Worm (Caenorhabditis elegans): ENCODE results near the gene Y45F10C.2.
A peak's percentile ranks its signal among the peaks of the same experiment; 100 is the strongest.

DNA sequence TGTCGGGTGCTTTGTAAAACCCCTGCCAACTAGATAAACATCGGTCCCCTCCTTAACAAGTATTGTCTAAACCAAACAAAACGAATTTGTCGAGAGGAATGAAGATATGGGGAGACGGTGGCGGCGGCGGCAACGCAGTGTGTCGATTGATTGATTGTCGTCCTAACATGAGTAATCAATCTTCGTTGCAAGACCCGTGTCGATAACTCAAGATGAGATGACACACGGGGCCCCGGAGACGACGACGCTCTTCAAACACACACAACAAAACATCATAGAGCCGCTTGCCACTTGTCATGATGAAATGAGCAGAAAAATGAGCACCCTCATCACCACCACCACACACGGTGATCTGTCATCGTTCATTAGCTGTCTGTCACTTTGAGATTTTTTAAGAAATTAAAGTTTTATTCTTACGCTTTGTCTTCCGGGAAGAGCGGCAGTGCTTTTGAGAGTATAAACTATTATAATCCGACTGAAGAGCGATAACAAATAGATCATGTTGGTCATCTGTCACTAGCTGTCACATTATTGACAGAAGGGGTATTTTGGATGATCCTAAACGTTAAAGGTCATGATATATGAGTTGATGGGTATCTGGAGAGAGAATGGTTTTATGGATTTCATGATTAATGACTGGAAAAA is 33.4 kb upstream of the Y45F10C.2 start:
- TF ChIP-seq ztf-11 (tag; optimal IDR thresholded peaks at IDR 0.05) (no peak), nhr-11 (tag; optimal IDR thresholded peaks at IDR 0.05) (no peak), ceh-9 (tag; optimal IDR thresholded peaks at IDR 0.05) (no peak), nhr-28 (tag; optimal IDR thresholded peaks at IDR 0.05) (no peak), egl-27 (tag; optimal IDR thresholded peaks at IDR 0.05) (no peak), ztf-4 (tag; optimal IDR thresholded peaks at IDR 0.05) (no peak), nhr-237 (tag; optimal IDR thresholded peaks at IDR 0.05) (no peak), ceh-82 (tag; optimal IDR thresholded peaks at IDR 0.05) (no peak), unc-62 (GFP tag; optimal IDR thresholded peaks at IDR 0.05) (peak; percentile 98), unc-39 (tag; optimal IDR thresholded peaks at IDR 0.05) (no peak), pqm-1 (tag; optimal IDR thresholded peaks at IDR 0.05) (no peak), ama-1 (optimal IDR thresholded peaks at IDR 0.05) (no peak), tbx-2 (tag; optimal IDR thresholded peaks at IDR 0.05) (no peak)

All from whole organism, L3 larva.